Worm (Caenorhabditis elegans) whole organism, L4 larva: ENCODE results near the gene T24B8.7.

Experiments
- D1046.2 ChIP-seq: fragments of 200-800 bp; sonication (Bioruptor generic); IDR thresholded peaks from 2 replicates; pipeline ENCODE4 v1.3.6; 2022; ENCODE audit warnings: missing genetic modification characterization, missing compliant biosample characterization
- F10B5.3 ChIP-seq: sonication (generic microtip); optimal IDR thresholded peaks from 2 replicates; lab custom pipeline; 2016; ENCODE audit warnings: mild to moderate bottlenecking, missing genetic modification characterization, missing compliant biosample characterization
- F44E2.7 ChIP-seq: fragments of 200-800 bp; sonication (Bioruptor generic); IDR thresholded peaks from 2 replicates; pipeline ENCODE4 v2.1.2; 2022; ENCODE audit warnings: missing genetic modification characterization, missing compliant biosample characterization
- T26A8.4 ChIP-seq: fragments of 200-800 bp; sonication (Bioruptor generic); IDR thresholded peaks from 2 replicates; pipeline ENCODE4 v1.3.6; 2022; ENCODE audit warnings: missing genetic modification characterization, missing compliant biosample characterization
- ZK337.2 ChIP-seq: fragments of 200-800 bp; sonication (Bioruptor generic); IDR thresholded peaks from 2 replicates; pipeline ENCODE4 v1.3.6; 2022; ENCODE audit warnings: missing genetic modification reagents, missing genetic modification characterization, missing compliant biosample characterization
- ZK546.5 ChIP-seq, 2 experiments: sonication (generic microtip); optimal IDR thresholded peaks; 2 replicates each; lab custom pipeline; 2017; ENCODE audit warnings: missing biosample characterization in 2 of 2, missing genetic modification characterization in 2 of 2
- aha-1 ChIP-seq: fragments of 150-350 bp; peaks from one replicate; lab custom pipeline; 2014; ENCODE audit warnings: missing biosample characterization, missing genetic modification characterization
- arid-1 ChIP-seq: fragments of 200-800 bp; sonication (Bioruptor generic); conservative IDR thresholded peaks from 2 replicates; pipeline ENCODE4 v1.3.6; 2022; ENCODE audit warnings: missing genetic modification reagents, missing genetic modification characterization, missing compliant biosample characterization
- attf-4 ChIP-seq: sonication (generic microtip); optimal IDR thresholded peaks from 3 replicates; lab custom pipeline; 2017; ENCODE audit warnings: missing biosample characterization, missing genetic modification characterization
- ceh-20 ChIP-seq: fragments of 200-800 bp; sonication (Bioruptor generic); IDR thresholded peaks from 2 replicates; pipeline ENCODE4 v1.3.6; 2022; ENCODE audit warnings: missing genetic modification reagents, missing genetic modification characterization, missing compliant biosample characterization
- ceh-28 ChIP-seq: fragments of 150-350 bp; optimal IDR thresholded peaks from 2 replicates; lab custom pipeline; 2014; ENCODE audit warnings: missing biosample characterization, missing genetic modification reagents, missing genetic modification characterization
- ceh-62 ChIP-seq: sonication (generic microtip); optimal IDR thresholded peaks from 2 replicates; lab custom pipeline; 2017; ENCODE audit warnings: missing biosample characterization, missing genetic modification characterization
- ces-1 ChIP-seq: fragments of 150-350 bp; sonication (generic microtip); optimal IDR thresholded peaks from 4 replicates; lab custom pipeline; 2014; ENCODE audit warnings: missing biosample characterization, missing genetic modification reagents, missing genetic modification characterization
- ctbp-1 ChIP-seq: fragments of 200-800 bp; sonication (Bioruptor generic); IDR thresholded peaks from 2 replicates; pipeline ENCODE4 v1.3.6; 2022; ENCODE audit warnings: missing genetic modification reagents, missing genetic modification characterization, missing compliant biosample characterization
- daf-16 ChIP-seq, 3 experiments: sonication (generic microtip); optimal IDR thresholded peaks; 2 replicates each; lab custom pipeline; 2016 to 2017; ENCODE audit warnings: missing genetic modification characterization in 3 of 3, missing genetic modification reagents in 3 of 3, mild to moderate bottlenecking in 2 of 3, missing compliant biosample characterization in 2 of 3, missing biosample characterization in 1 of 3, moderate library complexity in 1 of 3
- daf-19 ChIP-seq: fragments of 200-800 bp; sonication (Bioruptor generic); conservative IDR thresholded peaks from 2 replicates; pipeline ENCODE4 v1.3.6; 2022; ENCODE audit warnings: missing genetic modification characterization, missing compliant biosample characterization
- dmd-6 ChIP-seq: fragments of 200-800 bp; sonication (Bioruptor generic); IDR thresholded peaks from 2 replicates; pipeline ENCODE4 v1.3.6; 2022; ENCODE audit warnings: missing genetic modification reagents, missing genetic modification characterization, missing compliant biosample characterization
- dmd-9 ChIP-seq: fragments of 200-800 bp; sonication (Bioruptor generic); IDR thresholded peaks from 2 replicates; pipeline ENCODE4 v1.3.6; 2022; ENCODE audit warnings: missing genetic modification reagents, missing genetic modification characterization, missing compliant biosample characterization
- egl-27 ChIP-seq: sonication (generic microtip); optimal IDR thresholded peaks from 3 replicates; lab custom pipeline; 2017; ENCODE audit warnings: missing biosample characterization, missing genetic modification reagents, missing genetic modification characterization
- egl-43 ChIP-seq: fragments of 200-800 bp; sonication (Bioruptor generic); IDR thresholded peaks from 2 replicates; pipeline ENCODE4 v1.3.6; 2022; ENCODE audit warnings: missing genetic modification reagents, missing genetic modification characterization, missing compliant biosample characterization
- fkh-10 ChIP-seq: fragments of 150-350 bp; optimal IDR thresholded peaks from 2 replicates; lab custom pipeline; 2014; ENCODE audit warnings: missing biosample characterization, missing genetic modification reagents, missing genetic modification characterization
- hif-1 ChIP-seq, 2 experiments: sonication (generic microtip); optimal IDR thresholded peaks; 2 replicates each; lab custom pipeline; 2016 to 2017; ENCODE audit warnings: missing compliant biosample characterization in 2 of 2, missing genetic modification characterization in 2 of 2, missing genetic modification reagents in 2 of 2, missing genotype in 2 of 2, mild to moderate bottlenecking in 1 of 2
- hlh-11 ChIP-seq: fragments of 200-800 bp; sonication (Bioruptor generic); optimal IDR thresholded peaks from 2 replicates; lab custom pipeline; 2018; ENCODE audit warnings: mild to moderate bottlenecking, missing genetic modification characterization, missing compliant biosample characterization
- hlh-30 ChIP-seq: sonication (generic microtip); optimal IDR thresholded peaks from 2 replicates; lab custom pipeline; 2017; ENCODE audit warnings: antibody characterized with exemption, mild to moderate bottlenecking, missing genetic modification characterization, missing compliant biosample characterization; ENCODE audit not compliant: insufficient read depth
- hmg-1.1 ChIP-seq: fragments of 200-800 bp; sonication (Bioruptor generic); IDR thresholded peaks from 2 replicates; pipeline ENCODE4 v1.3.6; 2022; ENCODE audit warnings: missing genetic modification reagents, missing genetic modification characterization, missing compliant biosample characterization
- jun-1 ChIP-seq: fragments of 150-350 bp; optimal IDR thresholded peaks from 2 replicates; lab custom pipeline; 2014; ENCODE audit warnings: missing biosample characterization, missing genetic modification reagents, missing genetic modification characterization
- lin-1 ChIP-seq: fragments of 200-800 bp; sonication (Bioruptor generic); IDR thresholded peaks from 2 replicates; pipeline ENCODE4 v1.3.6; 2022; ENCODE audit warnings: missing genetic modification reagents, missing genetic modification characterization, missing compliant biosample characterization
- lin-15B ChIP-seq: fragments of 150-350 bp; sonication (generic microtip); optimal IDR thresholded peaks from 3 replicates; lab custom pipeline; 2014; ENCODE audit warnings: missing biosample characterization, missing genetic modification characterization
- lin-29 ChIP-seq: fragments of 200-800 bp; sonication (Bioruptor generic); IDR thresholded peaks from 2 replicates; pipeline ENCODE4 v1.3.6; 2022; ENCODE audit warnings: missing genetic modification reagents, missing genetic modification characterization, missing compliant biosample characterization
- madf-5 ChIP-seq, 2 experiments: fragments of 200-800 bp; sonication (Bioruptor generic); IDR thresholded peaks; 2 replicates each; pipeline ENCODE4 v1.3.6; 2022; ENCODE audit warnings: missing compliant biosample characterization in 2 of 2, missing genetic modification characterization in 2 of 2
- mxl-2 ChIP-seq: fragments of 200-800 bp; sonication (Bioruptor generic); conservative IDR thresholded peaks from 2 replicates; pipeline ENCODE4 v1.3.6; 2022; ENCODE audit warnings: missing genetic modification reagents, missing genetic modification characterization, missing compliant biosample characterization
- mxl-3 ChIP-seq: fragments of 200-800 bp; sonication (Bioruptor generic); optimal IDR thresholded peaks from 2 replicates; lab custom pipeline; 2018; ENCODE audit warnings: mild to moderate bottlenecking, missing genetic modification characterization, missing compliant biosample characterization
- nhr-10 ChIP-seq: fragments of 150-350 bp; optimal IDR thresholded peaks from 2 replicates; lab custom pipeline; 2014; ENCODE audit warnings: missing biosample characterization, missing genetic modification characterization
- nhr-102 ChIP-seq: sonication (generic microtip); optimal IDR thresholded peaks from 2 replicates; lab custom pipeline; 2016; ENCODE audit warnings: mild to moderate bottlenecking, missing genetic modification characterization, moderate library complexity, missing compliant biosample characterization
- nhr-41 ChIP-seq: fragments of 200-800 bp; sonication (Bioruptor generic); IDR thresholded peaks from 2 replicates; pipeline ENCODE4 v1.3.6; 2022; ENCODE audit warnings: missing genetic modification reagents, missing genetic modification characterization, missing compliant biosample characterization
- nhr-42 ChIP-seq: fragments of 200-800 bp; sonication (Bioruptor generic); IDR thresholded peaks from 2 replicates; pipeline ENCODE4 v1.3.6; 2022; ENCODE audit warnings: missing genetic modification characterization, missing compliant biosample characterization
- pha-4 ChIP-seq, 2 experiments: fragments of 150-350 bp in 1 of 2; fragments of 200-800 bp in 1 of 2; sonication (Bioruptor generic) in 1 of 2; IDR thresholded peaks in 1 of 2; optimal IDR thresholded peaks in 1 of 2; 2 replicates each; pipeline versions ENCODE4 v1.3.6 to Lab custom; 2014 to 2022; ENCODE audit warnings: missing genetic modification characterization in 2 of 2, missing genetic modification reagents in 2 of 2, missing biosample characterization in 1 of 2, missing compliant biosample characterization in 1 of 2
- pqm-1 ChIP-seq: sonication (generic microtip); optimal IDR thresholded peaks from 2 replicates; lab custom pipeline; 2017; ENCODE audit warnings: missing biosample characterization, missing genetic modification characterization
- saeg-2 ChIP-seq: fragments of 200-800 bp; sonication (Bioruptor generic); IDR thresholded peaks from 2 replicates; pipeline ENCODE4 v1.3.6; 2022; ENCODE audit warnings: missing genetic modification reagents, missing genetic modification characterization, missing compliant biosample characterization
- sdz-12 ChIP-seq: fragments of 200-800 bp; sonication (Bioruptor generic); optimal IDR thresholded peaks from 2 replicates; lab custom pipeline; 2018; ENCODE audit warnings: mild to moderate bottlenecking, missing genetic modification characterization, missing compliant biosample characterization
- snpc-1.2 ChIP-seq: fragments of 200-800 bp; sonication (Bioruptor generic); IDR thresholded peaks from 2 replicates; pipeline ENCODE4 v1.3.6; 2022; ENCODE audit warnings: missing genetic modification reagents, missing genetic modification characterization, missing compliant biosample characterization
- snpc-4 ChIP-seq: fragments of 150-350 bp; optimal IDR thresholded peaks from 2 replicates; lab custom pipeline; 2014; ENCODE audit warnings: missing biosample characterization, missing genetic modification characterization
- spr-1 ChIP-seq: sonication (generic microtip); optimal IDR thresholded peaks from 2 replicates; lab custom pipeline; 2016; ENCODE audit warnings: mild to moderate bottlenecking, missing genetic modification characterization, missing compliant biosample characterization
- unc-130 ChIP-seq: sonication (generic microtip); optimal IDR thresholded peaks from 2 replicates; lab custom pipeline; 2016; ENCODE audit warnings: missing genetic modification reagents, missing genetic modification characterization, missing compliant biosample characterization
- unc-62 ChIP-seq, 3 experiments: fragments of 150-350 bp in 1 of 3; sonication (generic microtip); optimal IDR thresholded peaks in 2 of 3; peaks in 1 of 3; 1 replicate in 1 of 3; 2 replicates in 2 of 3; lab custom pipeline; 2014 to 2017; ENCODE audit warnings: missing biosample characterization in 3 of 3, missing genetic modification characterization in 3 of 3, missing genetic modification reagents in 3 of 3, missing genotype in 1 of 3
- vab-7 ChIP-seq: fragments of 200-800 bp; sonication (Bioruptor generic); IDR thresholded peaks from 2 replicates; pipeline ENCODE4 v1.3.6; 2022; ENCODE audit warnings: missing genetic modification reagents, missing genetic modification characterization, missing compliant biosample characterization
- zip-11 ChIP-seq: fragments of 200-800 bp; sonication (Bioruptor generic); IDR thresholded peaks from 2 replicates; pipeline ENCODE4 v1.3.6; 2022; ENCODE audit warnings: missing genetic modification characterization, missing compliant biosample characterization
- ztf-11 ChIP-seq: fragments of 150-350 bp; optimal IDR thresholded peaks from 2 replicates; lab custom pipeline; 2014; ENCODE audit warnings: missing biosample characterization, missing genetic modification characterization

Gene T24B8.7

DNA sequence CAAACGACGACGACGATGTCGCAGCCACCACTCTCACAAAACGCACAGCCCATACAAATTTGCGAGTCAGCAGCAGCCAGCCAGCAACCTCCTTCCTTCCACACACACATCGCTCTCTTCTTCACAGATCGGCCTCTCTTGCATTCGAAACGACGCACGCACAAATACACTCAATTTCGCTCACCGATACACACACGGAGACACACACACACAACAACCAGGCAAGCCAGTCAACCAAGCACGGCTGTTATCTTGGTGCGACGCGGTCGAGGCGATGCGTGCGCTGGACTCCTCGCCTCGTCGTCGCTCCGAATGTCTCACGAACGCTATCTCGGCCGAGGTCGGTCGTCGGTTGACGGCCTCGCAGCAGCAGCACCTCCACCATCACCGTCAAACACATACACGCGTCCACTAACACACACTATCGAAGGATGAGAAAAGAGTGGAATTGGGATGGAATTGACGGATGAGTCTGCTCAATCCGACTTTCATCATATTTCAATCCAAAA lies 6.9 kb upstream of the T24B8.7 start (continued):
- TF ChIP-seq ceh-20 (GFP tag; lab: Robert Waterston, UW) (peak; percentile 81), hmg-1.1 (GFP tag; lab: Robert Waterston, UW) (peak; percentile 95), D1046.2 (GFP tag; lab: Robert Waterston, UW) (no peak), ztf-11 (no peak), spr-1 (tag; lab: Kevin White, UChicago) (peak; percentile 79), jun-1 (tag; lab: Kevin White, UChicago) (peak; percentile 74), aha-1 (tag; lab: Kevin White, UChicago) (peak; percentile 100), T26A8.4 (peak; percentile 78), fkh-10 (peak; percentile 73), snpc-1.2 (0 out of 2 replicates have a peak, but pooled peaks have one; percentile 49), sdz-12 (GFP tag; lab: Kevin White, UChicago) (no peak), ces-1 (no peak), daf-16 (GFP tag; optimal IDR thresholded peaks at IDR 0.05; lab: Kevin White, UChicago) (peak in 1 of 2 experiments; percentile 81), daf-16 (tag; optimal IDR thresholded peaks at IDR 0.05; lab: Kevin White, UChicago) (peak; percentile 88), egl-43 (GFP tag; lab: Robert Waterston, UW) (peak; percentile 85), lin-15B (tag; lab: Kevin White, UChicago) (peak; percentile 11), vab-7 (GFP tag; lab: Robert Waterston, UW) (no peak; the same call in 1 of the 2 replicates), egl-27 (no peak), ZK546.5 (tag; optimal IDR thresholded peaks at IDR 0.05; lab: Kevin White, UChicago) (peak in 1 of 2 experiments; percentile 47), mxl-2 (GFP tag; lab: Robert Waterston, UW) (no peak), madf-5 (GFP tag; IDR thresholded peaks at IDR 0.05; lab: Robert Waterston, UW) (no peak), ZK337.2 (no peak), unc-62 (GFP tag; optimal IDR thresholded peaks at IDR 0.05 in 1 of 2; lab: Kevin White, UChicago) (peak in 1 of 2 experiments; percentile 99), unc-62 (tag; optimal IDR thresholded peaks at IDR 0.05; lab: Kevin White, UChicago) (no peak), pqm-1 (tag; lab: Kevin White, UChicago) (peak; percentile 32), mxl-3 (GFP tag; lab: Kevin White, UChicago) (peak; percentile 95), hif-1 (tag; optimal IDR thresholded peaks at IDR 0.05; lab: Kevin White, UChicago) (peak in 1 of 2 experiments; percentile 91), lin-1 (GFP tag; lab: Robert Waterston, UW) (no peak; the same call in 1 of the 2 replicates), ctbp-1 (peak; percentile 83), arid-1 (GFP tag; lab: Robert Waterston, UW) (peak; percentile 76), zip-11 (no peak), dmd-9 (GFP tag; lab: Robert Waterston, UW) (0 out of 2 replicates have a peak, but pooled peaks have one; percentile 48), snpc-4 (tag; lab: Kevin White, UChicago) (no peak), daf-19 (GFP tag; lab: Robert Waterston, UW) (no peak), hlh-30 (tag; lab: Kevin White, UChicago) (peak; percentile 85), nhr-102 (tag; lab: Kevin White, UChicago) (peak; percentile 51), nhr-41 (GFP tag; lab: Robert Waterston, UW) (peak; percentile 28; the same call in 1 of the 2 replicates), nhr-42 (0 out of 2 replicates have a peak, but pooled peaks have one; percentile 72), nhr-10 (peak; percentile 23), ceh-28 (peak; percentile 19), unc-130 (GFP tag; lab: Kevin White, UChicago) (no peak), lin-29 (GFP tag; lab: Robert Waterston, UW) (no peak), ceh-62 (no peak), F10B5.3 (no peak), dmd-6 (peak; percentile 85), hlh-11 (tag; lab: Kevin White, UChicago) (peak; percentile 98), attf-4 (tag; lab: Kevin White, UChicago) (no peak), pha-4 (GFP tag; IDR thresholded peaks at IDR 0.05; lab: Robert Waterston, UW) (peak; percentile 67; the same call in 1 of the 2 replicates), pha-4 (tag; optimal IDR thresholded peaks at IDR 0.05; lab: Kevin White, UChicago) (no peak), saeg-2 (no peak), F44E2.7 (no peak)
